Worm (Caenorhabditis elegans) whole organism, L3 larva: ENCODE data around the gene mrps-33.

Source experiments
- ZK546.5 ChIP-seq: sonication (generic microtip); optimal IDR thresholded peaks from 2 replicates; lab custom pipeline; 2017; ENCODE audit warnings: missing biosample characterization, missing genetic modification characterization
- aly-2 ChIP-seq: fragments of 150-350 bp; optimal IDR thresholded peaks from 2 replicates; lab custom pipeline; 2014; ENCODE audit warnings: missing biosample characterization, missing genetic modification characterization
- nfya-1 ChIP-seq: sonication (generic microtip); optimal IDR thresholded peaks from 2 replicates; lab custom pipeline; 2017; ENCODE audit warnings: missing genetic modification characterization, mild to moderate bottlenecking, missing compliant biosample characterization, antibody characterized with exemption, moderate library complexity; ENCODE audit not compliant: insufficient read depth
- snpc-4 ChIP-seq: fragments of 150-350 bp; optimal IDR thresholded peaks from 2 replicates; lab custom pipeline; 2014; ENCODE audit warnings: missing biosample characterization, missing genetic modification characterization

- TF ChIP-seq nfya-1 (tag; lab: Kevin White, UChicago) = no peak
- TF ChIP-seq snpc-4 (tag; lab: Kevin White, UChicago) = no peak
- no peak for TF ChIP-seq ZK546.5
- TF ChIP-seq aly-2 (tag; lab: Kevin White, UChicago) = no peak
Measured at ce11 chrIV:8729636-8730035, 10.2 kb downstream of the mrps-33 start.
